Worm (Caenorhabditis elegans) whole organism, L4/young adult: Measurements from ENCODE around the gene htrl-1.

Experiments
- dao-5 ChIP-seq: sonication (generic microtip); optimal IDR thresholded peaks from 2 replicates; lab custom pipeline; 2016; ENCODE audit warnings: missing genotype, missing genetic modification characterization, moderate library complexity, missing compliant biosample characterization
- him-1 ChIP-seq: sonication (generic microtip); optimal IDR thresholded peaks from 2 replicates; lab custom pipeline; 2016; ENCODE audit warnings: missing genotype, missing genetic modification reagents, missing genetic modification characterization, missing compliant biosample characterization

DNA sequence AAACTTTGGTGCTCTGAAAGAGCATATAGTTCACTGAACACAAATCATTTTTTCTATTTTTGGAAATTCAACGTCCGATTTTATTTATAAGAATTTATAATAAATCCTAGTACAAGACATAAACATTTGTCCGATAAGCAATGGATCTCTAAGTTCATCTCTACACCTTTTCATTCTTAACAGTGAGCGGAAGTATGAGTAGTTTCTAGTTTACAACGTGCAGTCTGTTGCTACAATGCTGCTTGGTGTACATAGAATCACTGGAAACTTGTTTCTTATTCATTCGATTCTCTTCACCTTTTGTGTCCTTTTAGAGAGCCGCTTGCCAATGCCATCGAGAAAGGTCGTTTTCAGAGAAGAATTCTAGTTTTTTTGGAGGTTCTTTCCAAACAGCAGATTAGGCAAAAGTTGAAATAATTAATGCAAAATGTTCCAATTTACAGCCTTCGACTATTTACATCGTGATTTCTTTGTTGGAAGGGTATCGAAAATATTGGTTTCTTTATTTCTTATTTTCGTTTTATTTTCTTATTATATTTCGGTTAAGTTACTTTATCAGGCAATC, 30.8 kb upstream of the htrl-1 start:
- TF ChIP-seq him-1 (tag; lab: Kevin White, UChicago) = no peak
- TF ChIP-seq dao-5 (tag; lab: Kevin White, UChicago) = no peak
